Worm (Caenorhabditis elegans) whole organism, mixed stage, embryonic: ENCODE data around the gene C42D4.3.

Experiments
- M03D4.4 ChIP-seq: sonication (generic microtip); optimal IDR thresholded peaks from 2 replicates; lab custom pipeline; 2017; ENCODE audit warnings: mild to moderate bottlenecking, missing genetic modification characterization, missing compliant biosample characterization
- ceh-39 ChIP-seq: fragments of 150-350 bp; optimal IDR thresholded peaks from 2 replicates; lab custom pipeline; 2014; ENCODE audit warnings: missing biosample characterization, missing genetic modification characterization
- ces-1 ChIP-seq: fragments of 150-350 bp; optimal IDR thresholded peaks from 2 replicates; lab custom pipeline; 2014; ENCODE audit warnings: missing biosample characterization, missing genetic modification reagents, missing genetic modification characterization
- ham-2 ChIP-seq: fragments of 200-800 bp; sonication (Bioruptor generic); optimal IDR thresholded peaks from 2 replicates; lab custom pipeline; 2018; ENCODE audit warnings: mild to moderate bottlenecking, missing genetic modification characterization, missing compliant biosample characterization
- mep-1 ChIP-seq: fragments of 150-350 bp; optimal IDR thresholded peaks from 2 replicates; lab custom pipeline; 2017; ENCODE audit warnings: missing biosample characterization, missing genetic modification reagents, missing genetic modification characterization, inconsistent platforms
- nhr-12 ChIP-seq: fragments of 150-350 bp; optimal IDR thresholded peaks from 2 replicates; lab custom pipeline; 2014; ENCODE audit warnings: missing biosample characterization, missing genetic modification characterization
- nhr-28 ChIP-seq: fragments of 150-350 bp; optimal IDR thresholded peaks from 2 replicates; lab custom pipeline; 2014; ENCODE audit warnings: missing biosample characterization, missing genetic modification characterization
- pha-4 ChIP-seq: fragments of 150-350 bp; optimal IDR thresholded peaks from 2 replicates; lab custom pipeline; 2018; ENCODE audit warnings: missing biosample characterization, missing genetic modification reagents, missing genetic modification characterization
- snpc-4 ChIP-seq: fragments of 150-350 bp; optimal IDR thresholded peaks from 2 replicates; lab custom pipeline; 2014; ENCODE audit warnings: missing biosample characterization, missing genetic modification characterization
- unc-62 ChIP-seq: fragments of 150-350 bp; optimal IDR thresholded peaks from 2 replicates; lab custom pipeline; 2014; ENCODE audit warnings: missing biosample characterization, missing genetic modification reagents, missing genetic modification characterization

DNA sequence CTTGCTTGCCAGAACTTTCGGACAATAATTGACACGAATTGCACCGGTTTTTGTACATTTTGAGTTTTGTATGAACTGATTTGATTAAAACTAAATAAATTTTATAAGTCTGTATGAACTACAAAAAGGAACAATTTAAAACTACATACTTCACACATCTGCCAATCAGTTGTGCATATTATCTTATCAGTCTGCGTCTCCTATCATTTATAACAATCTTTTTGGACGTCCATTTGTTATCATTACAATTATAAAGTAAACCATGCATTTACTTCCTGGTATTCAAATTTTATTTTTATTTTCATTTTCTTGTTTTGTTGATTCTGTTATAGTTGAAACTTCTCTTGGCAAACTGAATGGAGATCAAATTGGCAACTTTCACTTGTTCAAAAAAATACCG lies 1.3 kb downstream of the C42D4.3 start, which contains the start of gene cest-10:
- TF ChIP-seq ces-1 (GFP tag; lab: Kevin White, UChicago) (no peak), nhr-28 (tag; lab: Kevin White, UChicago) (no peak), ham-2 (GFP tag; lab: Kevin White, UChicago) (no peak), mep-1 (tag; lab: Kevin White, UChicago) (no peak), snpc-4 (tag; lab: Kevin White, UChicago) (no peak), M03D4.4 (no peak), ceh-39 (tag; lab: Kevin White, UChicago) (no peak), unc-62 (GFP tag; lab: Kevin White, UChicago) (no peak), nhr-12 (tag; lab: Kevin White, UChicago) (no peak), pha-4 (tag; lab: Kevin White, UChicago) (no peak)
